Fruit fly (Drosophila melanogaster) whole organism, wandering third instar larva: ENCODE data around the gene Pdp.
A peak's percentile ranks its signal among the peaks of the same experiment; 100 is the strongest.

Experiments used
- CG32264 ChIP-seq: fragments of 200-800 bp; sonication (Bioruptor generic); optimal IDR thresholded peaks from 2 replicates; lab custom pipeline; 2016; ENCODE audit warnings: missing biosample characterization, missing genetic modification characterization
- CG9705 ChIP-seq: fragments of 200-800 bp; sonication (Bioruptor generic); optimal IDR thresholded peaks from 2 replicates; lab custom pipeline; 2018; ENCODE audit warnings: missing biosample characterization, mild to moderate bottlenecking, missing genetic modification characterization
- CrebA ChIP-seq: fragments of 200-800 bp; sonication (Bioruptor generic); optimal IDR thresholded peaks from 2 replicates; lab custom pipeline; 2016; ENCODE audit warnings: missing biosample characterization, mild to moderate bottlenecking, missing genetic modification characterization, borderline replicate concordance
- Dfd ChIP-seq: fragments of >200 bp; optimal IDR thresholded peaks from 2 replicates; lab custom pipeline; 2017; ENCODE audit warnings: missing biosample characterization, missing genetic modification characterization
- Dif ChIP-seq: fragments of 200-275, 200-300 bp; sonication (Bioruptor generic); optimal IDR thresholded peaks from 2 replicates; lab custom pipeline; 2018; ENCODE audit warnings: missing biosample characterization, missing genetic modification characterization; ENCODE audit not compliant: partially characterized antibody
- GATAd ChIP-seq: sonication (Bioruptor generic); optimal IDR thresholded peaks from 2 replicates; lab custom pipeline; 2016; ENCODE audit warnings: missing biosample characterization, missing genetic modification characterization
- HLH106 ChIP-seq: fragments of 200-800 bp; optimal IDR thresholded peaks from 3 replicates; lab custom pipeline; 2019; ENCODE audit warnings: missing biosample characterization, mild to moderate bottlenecking, missing genetic modification characterization, moderate library complexity
- Hnf4 ChIP-seq: fragments of 200-800 bp; sonication (Bioruptor generic); optimal IDR thresholded peaks from 2 replicates; lab custom pipeline; 2016; ENCODE audit warnings: missing biosample characterization, mild to moderate bottlenecking, missing genetic modification characterization
- Hr78 ChIP-seq: fragments of >200 bp; optimal IDR thresholded peaks from 2 replicates; lab custom pipeline; 2017; ENCODE audit warnings: missing biosample characterization, missing genetic modification characterization
- Hr83 ChIP-seq: fragments of 200-300 bp; sonication (Bioruptor generic); optimal IDR thresholded peaks from 2 replicates; lab custom pipeline; 2016; ENCODE audit warnings: missing biosample characterization, mild to moderate bottlenecking, missing genetic modification characterization, moderate library complexity; ENCODE audit not compliant: poor library complexity, severe bottlenecking
- Jra ChIP-seq: sonication (Bioruptor generic); optimal IDR thresholded peaks from 2 replicates; lab custom pipeline; 2016; ENCODE audit warnings: missing biosample characterization, missing genetic modification characterization
- Myc ChIP-seq: fragments of >200 bp; optimal IDR thresholded peaks from 2 replicates; lab custom pipeline; 2017
- N ChIP-seq: fragments of >200 bp; optimal IDR thresholded peaks from 2 replicates; lab custom pipeline; 2018; ENCODE audit warnings: missing biosample characterization, missing external identifiers, missing genetic modification characterization
- OdsH ChIP-seq: fragments of 200-800 bp; sonication (Bioruptor generic); optimal IDR thresholded peaks from 2 replicates; lab custom pipeline; 2016; ENCODE audit warnings: missing biosample characterization, mild to moderate bottlenecking, missing genetic modification characterization
- Sp1 ChIP-seq: fragments of 200-800 bp; sonication (Bioruptor generic); optimal IDR thresholded peaks from 3 replicates; lab custom pipeline; 2019; ENCODE audit warnings: missing biosample characterization, mild to moderate bottlenecking, missing genetic modification characterization, moderate library complexity
- br ChIP-seq: fragments of 200-800 bp; sonication (Bioruptor generic); optimal IDR thresholded peaks from 2 replicates; lab custom pipeline; 2016; ENCODE audit warnings: missing biosample characterization, missing genetic modification characterization
- brk ChIP-seq: fragments of 200-800 bp; sonication (Bioruptor generic); optimal IDR thresholded peaks from 2 replicates; lab custom pipeline; 2016; ENCODE audit warnings: missing biosample characterization, mild to moderate bottlenecking, missing genetic modification characterization
- dmrt93B ChIP-seq: fragments of 200-800 bp; sonication (Bioruptor generic); optimal IDR thresholded peaks from 2 replicates; lab custom pipeline; 2018; ENCODE audit warnings: missing biosample characterization, mild to moderate bottlenecking, missing genetic modification characterization
- dsf ChIP-seq: sonication (Bioruptor generic); optimal IDR thresholded peaks from 2 replicates; lab custom pipeline; 2016; ENCODE audit warnings: missing biosample characterization, missing genetic modification characterization, borderline replicate concordance
- ey ChIP-seq: fragments of 200-800 bp; sonication (Bioruptor generic); optimal IDR thresholded peaks from 2 replicates; lab custom pipeline; 2016; ENCODE audit warnings: missing biosample characterization, missing genetic modification characterization
- foxo ChIP-seq, 2 experiments: fragments of 200-800 bp; sonication (Bioruptor generic); optimal IDR thresholded peaks; 2 replicates in 1 of 2; 3 replicates in 1 of 2; lab custom pipeline; 2016 to 2017; ENCODE audit warnings: missing biosample characterization in 2 of 2, missing genetic modification characterization in 2 of 2
- fru ChIP-seq: fragments of 200-800 bp; sonication (Bioruptor generic); optimal IDR thresholded peaks from 3 replicates; lab custom pipeline; 2016; ENCODE audit warnings: missing biosample characterization, mild to moderate bottlenecking, missing genetic modification characterization
- h ChIP-seq: fragments of 200-800 bp; sonication (Bioruptor generic); optimal IDR thresholded peaks from 3 replicates; lab custom pipeline; 2016; ENCODE audit warnings: missing biosample characterization, mild to moderate bottlenecking, missing genetic modification characterization
- jim ChIP-seq: fragments of 175-275, 200-325 bp; sonication (Bioruptor generic); optimal IDR thresholded peaks from 2 replicates; lab custom pipeline; 2016; ENCODE audit warnings: missing biosample characterization, mild to moderate bottlenecking, missing genetic modification characterization
- lola ChIP-seq: fragments of >200 bp; optimal IDR thresholded peaks from 2 replicates; lab custom pipeline; 2017; ENCODE audit warnings: missing biosample characterization, missing genetic modification characterization
- psq ChIP-seq: fragments of 200-800 bp; sonication (Bioruptor generic); optimal IDR thresholded peaks from 3 replicates; lab custom pipeline; 2017; ENCODE audit warnings: missing biosample characterization, mild to moderate bottlenecking, missing genetic modification characterization, moderate library complexity
- rgr ChIP-seq: fragments of 200-800 bp; sonication (Bioruptor generic); optimal IDR thresholded peaks from 3 replicates; lab custom pipeline; 2016; ENCODE audit warnings: missing biosample characterization, mild to moderate bottlenecking, missing genetic modification characterization
- sv ChIP-seq: fragments of 200-800 bp; sonication (Bioruptor generic); optimal IDR thresholded peaks from 3 replicates; lab custom pipeline; 2016; ENCODE audit warnings: missing biosample characterization, missing genetic modification characterization
- tai ChIP-seq: sonication (Bioruptor generic); optimal IDR thresholded peaks from 2 replicates; lab custom pipeline; 2016; ENCODE audit warnings: missing biosample characterization, missing genetic modification characterization
- usp ChIP-seq: fragments of >200 bp; optimal IDR thresholded peaks from 2 replicates; lab custom pipeline; 2017; ENCODE audit warnings: missing biosample characterization, missing genetic modification characterization
- woc ChIP-seq: sonication (Bioruptor generic); optimal IDR thresholded peaks from 2 replicates; lab custom pipeline; 2016; ENCODE audit warnings: missing biosample characterization, mild to moderate bottlenecking, missing genetic modification characterization

Gene Pdp

dm6 chrX:7728251-7729164 is 5.9 kb downstream of the Pdp start, which contains the start of the genes NELF-B and CG12155:
NELF-B (minus strand) TSS chrX:7728361.
CG12155 (plus strand) TSS chrX:7728755.
- TF ChIP-seq brk (GFP tag; lab: Kevin White, UChicago) (no peak), Hr83 (GFP tag; lab: Kevin White, UChicago) (peak; percentile 10), Hr78 (GFP tag; lab: Kevin White, UChicago) (no peak), h (peak; percentile 32), dsf (GFP tag; lab: Kevin White, UChicago) (no peak), dmrt93B (peak; percentile 50), psq (peak; percentile 35), HLH106 (tag; lab: Kevin White, UChicago) (peak; percentile 63), ey (GFP tag; lab: Kevin White, UChicago) (peak; percentile 40), Hnf4 (GFP tag; lab: Kevin White, UChicago) (no peak), GATAd (no peak), tai (GFP tag; lab: Kevin White, UChicago) (no peak), foxo (GFP tag; optimal IDR thresholded peaks at IDR 0.05; lab: Kevin White, UChicago) (peak in 1 of 2 experiments; percentile 67), OdsH (GFP tag; lab: Kevin White, UChicago) (peak; percentile 34), lola (GFP tag; lab: Kevin White, UChicago) (no peak), Dif (no peak), Sp1 (peak; percentile 47), Myc (peak; percentile 2), CG9705 (GFP tag; lab: Kevin White, UChicago) (no peak), woc (peak; percentile 51), rgr (GFP tag; lab: Kevin White, UChicago) (peak; percentile 49)

- TF ChIP-seq GATAd (no peak), foxo (GFP tag; optimal IDR thresholded peaks at IDR 0.05; lab: Kevin White, UChicago) (no peak), N (GFP tag; lab: Kevin White, UChicago) (no peak), dmrt93B (no peak), jim (GFP tag; lab: Kevin White, UChicago) (no peak)
These were observed 12.5 kb downstream of the Pdp start, which contains the start of gene Hira for dm6 chrX:7721905-7722304. Hira (plus strand) TSS chrX:7722119.

dm6 chrX:7717832-7718231 is 16.6 kb downstream of the Pdp start, which contains the start of gene CG15478:
CG15478 (minus strand) TSS chrX:7717932.
- TF ChIP-seq h, result no peak
- no peak for TF ChIP-seq CG32264
- no peak for TF ChIP-seq fru (GFP tag; lab: Kevin White, UChicago)
- TF ChIP-seq Dfd, result no peak
- TF ChIP-seq sv (GFP tag; lab: Kevin White, UChicago), result no peak
- TF ChIP-seq Sp1, result no peak
- TF ChIP-seq Myc, result no peak
- TF ChIP-seq dsf (GFP tag; lab: Kevin White, UChicago), result no peak
- no peak for TF ChIP-seq CG9705 (GFP tag; lab: Kevin White, UChicago)
- no peak for TF ChIP-seq brk (GFP tag; lab: Kevin White, UChicago)
- no peak for TF ChIP-seq N (GFP tag; lab: Kevin White, UChicago)
- no peak for TF ChIP-seq woc
- no peak for TF ChIP-seq OdsH (GFP tag; lab: Kevin White, UChicago)
- TF ChIP-seq usp (GFP tag; lab: Kevin White, UChicago), result no peak
- no peak for TF ChIP-seq Jra (GFP tag; lab: Kevin White, UChicago)
- no peak for TF ChIP-seq tai (GFP tag; lab: Kevin White, UChicago)
- TF ChIP-seq CrebA (GFP tag; lab: Kevin White, UChicago), result no peak
- no peak for TF ChIP-seq psq
- no peak for TF ChIP-seq br
- TF ChIP-seq ey (GFP tag; lab: Kevin White, UChicago), result no peak
- TF ChIP-seq, all 38 proteins: peak for 0

DNA sequence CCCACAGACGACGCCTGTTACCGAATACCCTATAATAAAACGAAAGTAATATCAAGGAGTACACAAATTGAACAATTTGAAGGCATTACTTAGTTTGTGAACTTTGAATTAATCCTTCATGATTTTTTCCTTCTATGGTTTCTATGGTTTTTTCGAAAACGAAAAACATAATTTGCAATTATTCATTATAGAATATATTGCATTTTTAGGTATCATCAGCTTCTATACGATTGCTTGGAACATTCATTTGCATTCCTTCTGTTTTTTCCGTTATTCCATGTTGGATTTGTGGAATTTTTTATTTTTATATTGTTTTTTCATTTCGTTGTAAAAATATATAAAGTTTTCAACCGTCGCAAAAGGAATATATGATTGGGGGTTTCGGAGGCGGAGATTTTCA is 19.0 kb downstream of the Pdp start:
- TF ChIP-seq OdsH (GFP tag; lab: Kevin White, UChicago) (no peak), foxo (GFP tag; optimal IDR thresholded peaks at IDR 0.05; lab: Kevin White, UChicago) (peak in 1 of 2 experiments; percentile 5), CrebA (GFP tag; lab: Kevin White, UChicago) (no peak)
- TF ChIP-seq, all 38 proteins: peak for 1
